Fruit fly (Drosophila melanogaster) whole organism, embryonic: ENCODE results near the gene Idh3b.

ENCODE experiments used
- Aef1 ChIP-seq: fragments of 200-800 bp; sonication (Bioruptor generic); IDR thresholded peaks from 3 replicates; pipeline ENCODE4 v1.3.6; 2022; ENCODE audit warnings: missing biosample characterization, missing genetic modification characterization
- Bteb2 ChIP-seq: fragments of 200-800 bp; sonication (Bioruptor generic); optimal IDR thresholded peaks from 2 replicates; lab custom pipeline; 2016; ENCODE audit warnings: missing biosample characterization, missing genetic modification characterization
- CG11093 ChIP-seq: fragments of 200-800 bp; sonication (Bioruptor generic); IDR thresholded peaks from 3 replicates; pipeline ENCODE4 v1.3.6; 2022; ENCODE audit warnings: missing biosample characterization, missing genetic modification characterization
- CG12071 ChIP-seq: fragments of 200-800 bp; sonication (Bioruptor generic); optimal IDR thresholded peaks from 3 replicates; lab custom pipeline; 2018; ENCODE audit warnings: missing biosample characterization, mild to moderate bottlenecking, missing genetic modification characterization
- CG12391 ChIP-seq: fragments of 200-800 bp; sonication (Bioruptor generic); optimal IDR thresholded peaks from 3 replicates; lab custom pipeline; 2018; ENCODE audit warnings: missing biosample characterization, mild to moderate bottlenecking, missing genetic modification characterization, moderate library complexity
- CG14050 ChIP-seq: fragments of 200-800 bp; sonication (Bioruptor generic); IDR thresholded peaks from 3 replicates; pipeline ENCODE4 v1.3.6; 2022; ENCODE audit warnings: missing biosample characterization, missing genetic modification characterization
- CG14710 ChIP-seq: fragments of 200-800 bp; sonication (Bioruptor generic); optimal IDR thresholded peaks from 3 replicates; lab custom pipeline; 2019; ENCODE audit warnings: missing biosample characterization, mild to moderate bottlenecking, missing genetic modification characterization, moderate library complexity
- CG15269 ChIP-seq: fragments of 200-800 bp; sonication (Bioruptor generic); optimal IDR thresholded peaks from 2 replicates; lab custom pipeline; 2018; ENCODE audit warnings: missing biosample characterization, mild to moderate bottlenecking, missing genetic modification characterization, moderate library complexity
- CG16813 ChIP-seq: fragments of 200-800 bp; sonication (Bioruptor generic); IDR thresholded peaks from 3 replicates; pipeline ENCODE4 v1.3.6; 2022; ENCODE audit warnings: missing biosample characterization, missing genetic modification characterization; ENCODE audit not compliant: partially characterized antibody
- CG18011 ChIP-seq: fragments of 200-800 bp; sonication (Bioruptor generic); optimal IDR thresholded peaks from 2 replicates; lab custom pipeline; 2017; ENCODE audit warnings: missing biosample characterization, missing genetic modification characterization, mild to moderate bottlenecking, moderate library complexity, missing genotype
- CG2120 ChIP-seq: fragments of 200-800 bp; sonication (Bioruptor generic); optimal IDR thresholded peaks from 3 replicates; lab custom pipeline; 2016; ENCODE audit warnings: missing biosample characterization, missing genetic modification characterization
- CG34376 ChIP-seq: fragments of 200-800 bp; sonication (Bioruptor generic); optimal IDR thresholded peaks from 2 replicates; lab custom pipeline; 2018; ENCODE audit warnings: missing biosample characterization, mild to moderate bottlenecking, missing genetic modification characterization
- CG4424 ChIP-seq: fragments of 200-800 bp; sonication (Bioruptor generic); optimal IDR thresholded peaks from 3 replicates; lab custom pipeline; 2016; ENCODE audit warnings: missing biosample characterization, missing genetic modification characterization
- CG4617 ChIP-seq: fragments of 200-800 bp; sonication (Bioruptor generic); optimal IDR thresholded peaks from 3 replicates; lab custom pipeline; 2016; ENCODE audit warnings: missing biosample characterization, missing genetic modification characterization, borderline replicate concordance
- CG6254 ChIP-seq: fragments of 200-800 bp; sonication (Bioruptor generic); optimal IDR thresholded peaks from 3 replicates; lab custom pipeline; 2017; ENCODE audit warnings: mild to moderate bottlenecking, missing biosample characterization, missing genetic modification reagents, missing genetic modification characterization
- CG7556 ChIP-seq: fragments of 200-800 bp; sonication (Bioruptor generic); optimal IDR thresholded peaks from 2 replicates; lab custom pipeline; 2017; ENCODE audit warnings: missing biosample characterization, mild to moderate bottlenecking, missing genetic modification characterization
- CG9797 ChIP-seq: fragments of 200-800 bp; sonication (Bioruptor generic); optimal IDR thresholded peaks from 3 replicates; lab custom pipeline; 2018; ENCODE audit warnings: missing biosample characterization, mild to moderate bottlenecking, missing genetic modification characterization
- CG9817 ChIP-seq: fragments of 200-800 bp; sonication (Bioruptor generic); optimal IDR thresholded peaks from 2 replicates; lab custom pipeline; 2018; ENCODE audit warnings: missing biosample characterization, mild to moderate bottlenecking, missing genetic modification characterization, moderate library complexity
- Camta ChIP-seq: fragments of 200-800 bp; sonication (Bioruptor generic); optimal IDR thresholded peaks from 2 replicates; lab custom pipeline; 2016; ENCODE audit warnings: missing biosample characterization, missing genetic modification characterization
- D19B ChIP-seq: fragments of 200-800 bp; sonication (Bioruptor generic); optimal IDR thresholded peaks from 2 replicates; lab custom pipeline; 2017; ENCODE audit warnings: missing biosample characterization, mild to moderate bottlenecking, missing genetic modification characterization
- Dad ChIP-seq: fragments of 200-800 bp; sonication (Bioruptor generic); optimal IDR thresholded peaks from 3 replicates; lab custom pipeline; 2016; ENCODE audit warnings: missing biosample characterization, missing genetic modification characterization
- Dip3 ChIP-seq: fragments of 200-800 bp; sonication (Bioruptor generic); optimal IDR thresholded peaks from 3 replicates; lab custom pipeline; 2016; ENCODE audit warnings: missing biosample characterization, missing genetic modification characterization
- Fer3 ChIP-seq: fragments of 200-800 bp; sonication (Bioruptor generic); optimal IDR thresholded peaks from 2 replicates; lab custom pipeline; 2018; ENCODE audit warnings: missing biosample characterization, mild to moderate bottlenecking, missing genetic modification characterization, moderate library complexity
- HmgD ChIP-seq: fragments of 200-800 bp; sonication (Bioruptor generic); optimal IDR thresholded peaks from 3 replicates; lab custom pipeline; 2016; ENCODE audit warnings: missing biosample characterization, missing genetic modification characterization
- Jarid2 ChIP-seq: fragments of 200-800 bp; sonication (Bioruptor generic); optimal IDR thresholded peaks from 3 replicates; lab custom pipeline; 2017; ENCODE audit warnings: mild to moderate bottlenecking, missing biosample characterization, missing genetic modification reagents, missing genetic modification characterization
- Meics ChIP-seq: fragments of 200-800 bp; sonication (Bioruptor generic); optimal IDR thresholded peaks from 2 replicates; lab custom pipeline; 2017; ENCODE audit warnings: missing biosample characterization, mild to moderate bottlenecking, missing genetic modification characterization
- Sin3A ChIP-seq: fragments of >200 bp; optimal IDR thresholded peaks from 2 replicates; lab custom pipeline; 2018
- Stat92E ChIP-seq, 3 experiments: fragments of >200 bp in 2 of 3; fragments of 200-800 bp in 1 of 3; sonication (Bioruptor generic) in 1 of 3; optimal IDR thresholded peaks; 2 replicates each; lab custom pipeline; 2017 to 2019; ENCODE audit warnings: missing biosample characterization in 3 of 3, missing genetic modification characterization in 3 of 3, mild to moderate bottlenecking in 1 of 3, moderate library complexity in 1 of 3
- Xrp1 ChIP-seq: fragments of 200-800 bp; sonication (Bioruptor generic); IDR thresholded peaks from 2 replicates; pipeline ENCODE4 v1.3.6; 2022; ENCODE audit warnings: missing biosample characterization, missing genetic modification characterization
- ac ChIP-seq: fragments of 200-800 bp; sonication (Bioruptor generic); optimal IDR thresholded peaks from 3 replicates; lab custom pipeline; 2017; ENCODE audit warnings: missing biosample characterization, mild to moderate bottlenecking, missing genetic modification characterization
- amos ChIP-seq: fragments of 200-800 bp; sonication (Bioruptor generic); IDR thresholded peaks from 2 replicates; pipeline ENCODE4 v1.3.6; 2022; ENCODE audit warnings: missing biosample characterization, missing genetic modification characterization; ENCODE audit not compliant: partially characterized antibody
- ash1 ChIP-seq: fragments of 200-800 bp; sonication (Bioruptor generic); optimal IDR thresholded peaks from 2 replicates; lab custom pipeline; 2018; ENCODE audit warnings: missing biosample characterization, mild to moderate bottlenecking, missing genetic modification characterization
- bcd ChIP-seq: fragments of 200-800 bp; sonication (Bioruptor generic); optimal IDR thresholded peaks from 2 replicates; lab custom pipeline; 2017; ENCODE audit warnings: missing biosample characterization, mild to moderate bottlenecking, missing genetic modification characterization
- bsh ChIP-seq, 2 experiments: fragments of 200-800 bp; sonication (Bioruptor generic); optimal IDR thresholded peaks; 2 replicates each; lab custom pipeline; 2017 to 2018; ENCODE audit warnings: mild to moderate bottlenecking in 2 of 2, missing biosample characterization in 2 of 2, missing genetic modification characterization in 2 of 2, moderate library complexity in 1 of 2
- crp ChIP-seq, 2 experiments: fragments of 200-800 bp; sonication (Bioruptor generic); optimal IDR thresholded peaks; 2 replicates in 1 of 2; 3 replicates in 1 of 2; lab custom pipeline; 2017; ENCODE audit warnings: missing biosample characterization in 2 of 2, missing genetic modification characterization in 2 of 2, mild to moderate bottlenecking in 1 of 2, moderate library complexity in 1 of 2
- dati ChIP-seq: fragments of 200-800 bp; sonication (Bioruptor generic); IDR thresholded peaks from 2 replicates; pipeline ENCODE4 v1.3.6; 2022; ENCODE audit warnings: missing biosample characterization, missing genetic modification characterization
- dimm ChIP-seq: fragments of 200-800 bp; sonication (Bioruptor generic); IDR thresholded peaks from 2 replicates; pipeline ENCODE4 v1.3.6; 2022; ENCODE audit warnings: missing biosample characterization, missing genetic modification characterization
- disco-r ChIP-seq: fragments of 200-800 bp; sonication (Bioruptor generic); optimal IDR thresholded peaks from 2 replicates; lab custom pipeline; 2016; ENCODE audit warnings: missing biosample characterization, missing genetic modification characterization
- dmrt11E ChIP-seq: fragments of 200-800 bp; sonication (Bioruptor generic); optimal IDR thresholded peaks from 3 replicates; lab custom pipeline; 2018; ENCODE audit warnings: missing biosample characterization, mild to moderate bottlenecking, missing genetic modification characterization, moderate library complexity
- gt ChIP-seq: fragments of 200-800 bp; sonication (Bioruptor generic); IDR thresholded peaks from 2 replicates; pipeline ENCODE4 v1.3.6; 2022; ENCODE audit warnings: missing biosample characterization, missing genetic modification characterization
- lab ChIP-seq: fragments of 200-800 bp; sonication (Bioruptor generic); optimal IDR thresholded peaks from 3 replicates; lab custom pipeline; 2017; ENCODE audit warnings: missing biosample characterization, missing genetic modification characterization, mild to moderate bottlenecking, moderate library complexity, missing genetic modification reagents
- luna ChIP-seq: fragments of 200-800 bp; sonication (Bioruptor generic); optimal IDR thresholded peaks from 2 replicates; lab custom pipeline; 2016; ENCODE audit warnings: missing biosample characterization, missing genetic modification characterization
- nerfin-2 ChIP-seq: fragments of 200-800 bp; sonication (Bioruptor generic); IDR thresholded peaks from 2 replicates; pipeline ENCODE4 v1.3.6; 2022; ENCODE audit warnings: missing biosample characterization, missing genetic modification characterization; ENCODE audit not compliant: partially characterized antibody
- p53 ChIP-seq: fragments of 200-800 bp; sonication (Bioruptor generic); optimal IDR thresholded peaks from 2 replicates; lab custom pipeline; 2016; ENCODE audit warnings: missing biosample characterization, missing genetic modification characterization
- peb ChIP-seq: fragments of 200-800 bp; sonication (Bioruptor generic); IDR thresholded peaks from 2 replicates; pipeline ENCODE4 v1.3.6; 2022; ENCODE audit warnings: missing biosample characterization, missing genetic modification characterization
- rib ChIP-seq: fragments of 200-800 bp; sonication (Bioruptor generic); IDR thresholded peaks from 2 replicates; pipeline ENCODE4 v1.3.6; 2022; ENCODE audit warnings: missing biosample characterization, missing genetic modification characterization
- slou ChIP-seq: fragments of 200-800 bp; sonication (Bioruptor generic); optimal IDR thresholded peaks from 3 replicates; lab custom pipeline; 2016; ENCODE audit warnings: missing biosample characterization, missing genetic modification characterization
- trem ChIP-seq: fragments of 200-800 bp; optimal IDR thresholded peaks from 3 replicates; lab custom pipeline; 2019; ENCODE audit warnings: missing biosample characterization, mild to moderate bottlenecking, missing genetic modification characterization, moderate library complexity
- tx ChIP-seq: fragments of 200-800 bp; sonication (Bioruptor generic); optimal IDR thresholded peaks from 2 replicates; lab custom pipeline; 2016; ENCODE audit warnings: missing biosample characterization, missing genetic modification characterization
- zen2 ChIP-seq: fragments of 200-800 bp; sonication (Bioruptor generic); IDR thresholded peaks from 3 replicates; pipeline ENCODE4 v1.3.6; 2022; ENCODE audit warnings: missing biosample characterization, missing genetic modification characterization; ENCODE audit not compliant: partially characterized antibody

Idh3b gene

DNA sequence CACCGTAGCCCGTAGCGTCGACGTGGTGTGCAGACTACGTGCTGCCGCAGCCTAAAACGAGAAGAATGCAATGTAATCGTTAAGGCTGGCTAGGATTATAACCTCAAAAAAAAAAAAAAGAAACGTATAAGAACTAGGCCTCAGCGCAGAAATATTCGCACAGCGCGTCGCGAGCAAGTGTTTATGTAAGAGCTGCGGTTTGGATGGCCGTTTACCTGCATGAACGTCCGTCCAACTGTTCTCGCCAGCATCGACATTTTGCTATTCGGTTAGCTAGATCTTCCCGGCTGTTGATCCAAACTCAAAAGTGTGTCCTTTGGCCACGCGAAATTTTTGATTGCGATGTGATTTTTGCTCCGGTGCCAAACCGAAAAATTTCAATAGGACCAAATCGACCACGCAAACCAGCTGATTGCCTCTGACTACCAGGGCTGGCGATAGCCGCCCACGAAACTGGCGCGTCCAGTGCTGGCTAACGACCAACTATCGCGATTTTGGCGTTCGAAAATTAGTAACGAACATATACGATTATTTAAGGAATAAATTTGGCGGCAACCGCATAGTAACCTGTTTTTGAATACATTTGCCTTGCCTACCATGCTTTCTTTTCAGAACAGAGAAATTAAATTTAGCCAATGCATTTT, at the start of gene Idh3b (continued):
- TF ChIP-seq Dip3 (GFP tag; lab: Kevin White, UChicago) (peak; percentile 75), CG15269 (no peak), D19B (GFP tag; lab: Kevin White, UChicago) (peak; percentile 29), luna (GFP tag; lab: Kevin White, UChicago) (peak; percentile 53), CG14710 (tag; lab: Kevin White, UChicago) (peak; percentile 70), gt (GFP tag; lab: Robert Waterston, UW) (no peak), Jarid2 (GFP tag; lab: Kevin White, UChicago) (peak; percentile 60), ash1 (GFP tag; lab: Kevin White, UChicago) (no peak), HmgD (peak; percentile 64), CG9817 (peak; percentile 67), rib (0 out of 2 replicates have a peak, but pooled peaks have one; percentile 57), zen2 (GFP tag; lab: Robert Waterston, UW) (peak; percentile 94), dmrt11E (tag; lab: Kevin White, UChicago) (peak; percentile 20), Stat92E (GFP tag; optimal IDR thresholded peaks at IDR 0.05; lab: Kevin White, UChicago) (peak in 1 of 3 experiments; percentile 24), disco-r (peak; percentile 6), CG7556 (GFP tag; lab: Kevin White, UChicago) (no peak), CG14050 (GFP tag; lab: Robert Waterston, UW) (peak; percentile 48; the same call in 2 of the 3 replicates), CG4424 (GFP tag; lab: Kevin White, UChicago) (peak; percentile 53), tx (GFP tag; lab: Kevin White, UChicago) (peak; percentile 45), CG9797 (GFP tag; lab: Kevin White, UChicago) (peak; percentile 70), CG18011 (GFP tag; lab: Kevin White, UChicago) (peak; percentile 39), Bteb2 (GFP tag; lab: Kevin White, UChicago) (peak; percentile 44), dati (GFP tag; lab: Robert Waterston, UW) (no peak), CG34376 (GFP tag; lab: Kevin White, UChicago) (peak; percentile 47), CG2120 (GFP tag; lab: Kevin White, UChicago) (peak; percentile 82), Meics (peak; percentile 100), trem (tag; lab: Kevin White, UChicago) (peak; percentile 74), Camta (GFP tag; lab: Kevin White, UChicago) (peak; percentile 37), Xrp1 (GFP tag; lab: Robert Waterston, UW) (peak; percentile 74), amos (GFP tag; lab: Robert Waterston, UW) (peak; percentile 98), Sin3A (lab: Kevin White, UChicago) (peak; percentile 45), CG4617 (GFP tag; lab: Kevin White, UChicago) (peak; percentile 64), peb (GFP tag; lab: Robert Waterston, UW) (0 out of 2 replicates have a peak, but pooled peaks have one; percentile 10), nerfin-2 (GFP tag; lab: Robert Waterston, UW) (peak; percentile 72), CG11093 (GFP tag; lab: Robert Waterston, UW) (peak; percentile 38; the same call in 1 of the 3 replicates), p53 (peak; percentile 28)

dm6 chr3R:22067235-22067634, 48.1 kb upstream of the Idh3b start:
- no peak for TF ChIP-seq ac (GFP tag; lab: Kevin White, UChicago)
- no peak for TF ChIP-seq Fer3 (tag; lab: Kevin White, UChicago)
- no peak for TF ChIP-seq crp (GFP tag; optimal IDR thresholded peaks at IDR 0.05; lab: Kevin White, UChicago)
- TF ChIP-seq CG6254 (GFP tag; lab: Kevin White, UChicago) = no peak
- TF ChIP-seq CG16813 (GFP tag; lab: Robert Waterston, UW) = no peak
- TF ChIP-seq dimm (GFP tag; lab: Robert Waterston, UW) = no peak
- peak; percentile 54 for TF ChIP-seq CG12071 (GFP tag; lab: Kevin White, UChicago)
- TF ChIP-seq bcd (GFP tag; lab: Kevin White, UChicago) = no peak
- TF ChIP-seq slou (GFP tag; lab: Kevin White, UChicago) = no peak
- TF ChIP-seq lab (GFP tag; lab: Kevin White, UChicago) = no peak
- peak in 1 of 2 experiments; percentile 6 for TF ChIP-seq bsh (GFP tag; optimal IDR thresholded peaks at IDR 0.05; lab: Kevin White, UChicago)
- no peak for TF ChIP-seq Dad (GFP tag; lab: Kevin White, UChicago)
- TF ChIP-seq Aef1 (GFP tag; lab: Robert Waterston, UW) = no peak
- TF ChIP-seq CG12391 (tag; lab: Kevin White, UChicago) = no peak
